Worm (Caenorhabditis elegans): ENCODE measurements around the gene B0286.1.

- no peak for TF ChIP-seq skn-1 (tag; optimal IDR thresholded peaks at IDR 0.05)
- TF ChIP-seq mdl-1 (tag; optimal IDR thresholded peaks at IDR 0.05) = no peak
- no peak for TF ChIP-seq fos-1 (tag; optimal IDR thresholded peaks at IDR 0.05)
- TF ChIP-seq lin-15B (tag; optimal IDR thresholded peaks at IDR 0.05) = no peak
- no peak for TF ChIP-seq rnt-1 (tag; optimal IDR thresholded peaks at IDR 0.05)
- TF ChIP-seq nhr-47 (tag; optimal IDR thresholded peaks at IDR 0.05) = no peak
- no peak for TF ChIP-seq sptf-1 (tag; optimal IDR thresholded peaks at IDR 0.05)
- no peak for TF ChIP-seq ceh-88 (GFP tag; IDR thresholded peaks at IDR 0.05)
- TF ChIP-seq lir-3 (tag; optimal IDR thresholded peaks at IDR 0.05; ENCODE audit: poor library complexity) = no peak
- TF ChIP-seq ztf-4 (tag; optimal IDR thresholded peaks at IDR 0.05) = no peak
- no peak for TF ChIP-seq lin-13 (GFP tag; optimal IDR thresholded peaks at IDR 0.05)
These were observed 43.8 kb upstream of the B0286.1 start, which contains the start of gene madf-3 for ce11 chrII:4334448-4334847.
